Fruit fly (Drosophila melanogaster) whole organism, embryonic: Measurements from ENCODE around the gene unk.

ENCODE experiments used
- Atf3 ChIP-seq: fragments of 200-800 bp; sonication (Bioruptor generic); optimal IDR thresholded peaks from 3 replicates; lab custom pipeline; 2016; ENCODE audit warnings: missing biosample characterization, missing genetic modification characterization
- Atf6 ChIP-seq: fragments of 200-800 bp; sonication (Bioruptor generic); IDR thresholded peaks from 2 replicates; pipeline ENCODE4 v1.3.6; 2022; ENCODE audit warnings: missing biosample characterization, missing genetic modification characterization
- CG10431 ChIP-seq: fragments of 200-800 bp; sonication (Bioruptor generic); optimal IDR thresholded peaks from 3 replicates; lab custom pipeline; 2018; ENCODE audit warnings: missing biosample characterization, mild to moderate bottlenecking, missing genetic modification characterization
- CG11723 ChIP-seq: fragments of 200-800 bp; sonication (Bioruptor generic); optimal IDR thresholded peaks from 2 replicates; lab custom pipeline; 2017; ENCODE audit warnings: missing biosample characterization, mild to moderate bottlenecking, missing genetic modification characterization
- CG12299 ChIP-seq: fragments of 200-800 bp; sonication (Bioruptor generic); optimal IDR thresholded peaks from 2 replicates; lab custom pipeline; 2018; ENCODE audit warnings: missing biosample characterization, mild to moderate bottlenecking, missing genetic modification characterization
- CG12659 ChIP-seq: fragments of 200-800 bp; sonication (Bioruptor generic); optimal IDR thresholded peaks from 3 replicates; lab custom pipeline; 2017; ENCODE audit warnings: mild to moderate bottlenecking, missing biosample characterization, missing genetic modification reagents, missing genetic modification characterization
- CG12769 ChIP-seq: fragments of 200-800 bp; sonication (Bioruptor generic); optimal IDR thresholded peaks from 2 replicates; lab custom pipeline; 2019; ENCODE audit warnings: missing biosample characterization, mild to moderate bottlenecking, missing genetic modification characterization, moderate library complexity
- CG13624 ChIP-seq: fragments of 200-800 bp; sonication (Bioruptor generic); optimal IDR thresholded peaks from 2 replicates; lab custom pipeline; 2016; ENCODE audit warnings: missing biosample characterization, missing genetic modification characterization
- CG16863 ChIP-seq: fragments of 200-800 bp; sonication (Bioruptor generic); optimal IDR thresholded peaks from 3 replicates; lab custom pipeline; 2016; ENCODE audit warnings: missing biosample characterization, missing genetic modification characterization
- CG18619 ChIP-seq: fragments of 200-800 bp; sonication (Bioruptor generic); optimal IDR thresholded peaks from 3 replicates; lab custom pipeline; 2017; ENCODE audit warnings: missing biosample characterization, mild to moderate bottlenecking, missing genetic modification characterization
- CG2678 ChIP-seq: fragments of 200-800 bp; sonication (Bioruptor generic); optimal IDR thresholded peaks from 3 replicates; lab custom pipeline; 2019; ENCODE audit warnings: missing biosample characterization, mild to moderate bottlenecking, missing genetic modification characterization, moderate library complexity
- CG31365 ChIP-seq: fragments of 200-800 bp; sonication (Bioruptor generic); optimal IDR thresholded peaks from 2 replicates; lab custom pipeline; 2018; ENCODE audit warnings: missing biosample characterization, mild to moderate bottlenecking, missing genetic modification characterization
- CG32772 ChIP-seq: fragments of 200-800 bp; sonication (Bioruptor generic); IDR thresholded peaks from 2 replicates; pipeline ENCODE4 v1.3.6; 2022; ENCODE audit warnings: missing biosample characterization, missing genetic modification characterization
- CG34376 ChIP-seq: fragments of 200-800 bp; sonication (Bioruptor generic); optimal IDR thresholded peaks from 2 replicates; lab custom pipeline; 2018; ENCODE audit warnings: missing biosample characterization, mild to moderate bottlenecking, missing genetic modification characterization
- CG4424 ChIP-seq: fragments of 200-800 bp; sonication (Bioruptor generic); optimal IDR thresholded peaks from 3 replicates; lab custom pipeline; 2016; ENCODE audit warnings: missing biosample characterization, missing genetic modification characterization
- CG6765 ChIP-seq: fragments of 200-800 bp; sonication (Bioruptor generic); optimal IDR thresholded peaks from 3 replicates; lab custom pipeline; 2017; ENCODE audit warnings: missing biosample characterization, mild to moderate bottlenecking, missing genetic modification characterization
- CG6813 ChIP-seq: fragments of 200-800 bp; sonication (Bioruptor generic); optimal IDR thresholded peaks from 2 replicates; lab custom pipeline; 2017; ENCODE audit warnings: missing biosample characterization, missing genetic modification characterization, mild to moderate bottlenecking, moderate library complexity, missing genetic modification reagents
- Chrac-16 ChIP-seq: fragments of 200-800 bp; sonication (Bioruptor generic); optimal IDR thresholded peaks from 3 replicates; lab custom pipeline; 2016; ENCODE audit warnings: missing biosample characterization, missing genetic modification characterization
- D19B ChIP-seq: fragments of 200-800 bp; sonication (Bioruptor generic); optimal IDR thresholded peaks from 2 replicates; lab custom pipeline; 2017; ENCODE audit warnings: missing biosample characterization, mild to moderate bottlenecking, missing genetic modification characterization
- Dbx ChIP-seq: fragments of 200-800 bp; sonication (Bioruptor generic); IDR thresholded peaks from 3 replicates; pipeline ENCODE4 v1.3.6; 2022; ENCODE audit warnings: missing biosample characterization, missing genetic modification characterization
- Dek ChIP-seq: fragments of 200-800 bp; sonication (Bioruptor generic); optimal IDR thresholded peaks from 3 replicates; lab custom pipeline; 2019; ENCODE audit warnings: missing biosample characterization, mild to moderate bottlenecking, missing genetic modification characterization, moderate library complexity
- Dfd ChIP-seq, 2 experiments: fragments of >200 bp; optimal IDR thresholded peaks; 2 replicates each; lab custom pipeline; 2017; ENCODE audit warnings: missing biosample characterization in 2 of 2, missing genetic modification characterization in 2 of 2
- HmgZ ChIP-seq: fragments of 200-800 bp; sonication (Bioruptor generic); optimal IDR thresholded peaks from 2 replicates; lab custom pipeline; 2018; ENCODE audit warnings: missing biosample characterization, mild to moderate bottlenecking, missing genetic modification characterization
- Lhr ChIP-seq: fragments of 200-800 bp; sonication (Bioruptor generic); optimal IDR thresholded peaks from 3 replicates; lab custom pipeline; 2017; ENCODE audit warnings: mild to moderate bottlenecking, missing biosample characterization, missing genetic modification reagents, missing genetic modification characterization
- Lpt ChIP-seq: fragments of >200 bp; optimal IDR thresholded peaks from 2 replicates; lab custom pipeline; 2018; ENCODE audit warnings: missing biosample characterization, missing genetic modification characterization
- NC2α ChIP-seq: fragments of 200-800 bp; sonication (Bioruptor generic); optimal IDR thresholded peaks from 2 replicates; lab custom pipeline; 2016; ENCODE audit warnings: missing biosample characterization, missing genetic modification characterization
- Neu2 ChIP-seq: fragments of 200-800 bp; sonication (Bioruptor generic); optimal IDR thresholded peaks from 3 replicates; lab custom pipeline; 2016; ENCODE audit warnings: missing biosample characterization, missing genetic modification characterization, borderline replicate concordance
- Sry-β ChIP-seq: fragments of 200-800 bp; sonication (Bioruptor generic); optimal IDR thresholded peaks from 2 replicates; lab custom pipeline; 2018; ENCODE audit warnings: missing biosample characterization, mild to moderate bottlenecking, missing genetic modification characterization, moderate library complexity
- abd-A ChIP-seq: fragments of 200-800 bp; sonication (Bioruptor generic); optimal IDR thresholded peaks from 3 replicates; lab custom pipeline; 2019; ENCODE audit warnings: missing biosample characterization, mild to moderate bottlenecking, missing genetic modification characterization, moderate library complexity
- bbx ChIP-seq: fragments of 200-800 bp; sonication (Bioruptor generic); IDR thresholded peaks from 2 replicates; pipeline ENCODE4 v1.3.6; 2022; ENCODE audit warnings: missing biosample characterization, missing genetic modification characterization; ENCODE audit not compliant: partially characterized antibody
- crol ChIP-seq: fragments of 200-800 bp; sonication (Bioruptor generic); IDR thresholded peaks from 2 replicates; pipeline ENCODE4 v1.3.6; 2022; ENCODE audit warnings: missing biosample characterization, missing genetic modification characterization
- dysf ChIP-seq: fragments of 200-800 bp; sonication (Bioruptor generic); IDR thresholded peaks from 3 replicates; pipeline ENCODE4 v1.3.6; 2022; ENCODE audit warnings: missing biosample characterization, missing genetic modification characterization
- eve ChIP-seq, 2 experiments: fragments of >200 bp; optimal IDR thresholded peaks; 2 replicates each; lab custom pipeline; 2017; ENCODE audit warnings: missing biosample characterization in 2 of 2, missing genetic modification characterization in 2 of 2
- ewg ChIP-seq: fragments of 200-800 bp; sonication (Bioruptor generic); optimal IDR thresholded peaks from 3 replicates; lab custom pipeline; 2017; ENCODE audit warnings: mild to moderate bottlenecking, missing biosample characterization, missing genetic modification reagents, missing genetic modification characterization
- exex ChIP-seq: fragments of 200-800 bp; sonication (Bioruptor generic); optimal IDR thresholded peaks from 4 replicates; lab custom pipeline; 2018; ENCODE audit warnings: missing biosample characterization, mild to moderate bottlenecking, missing genetic modification characterization, moderate library complexity
- ind ChIP-seq: fragments of 200-800 bp; sonication (Bioruptor generic); optimal IDR thresholded peaks from 3 replicates; lab custom pipeline; 2016; ENCODE audit warnings: missing biosample characterization, missing genetic modification characterization
- kay ChIP-seq: fragments of 200-800 bp; sonication (Bioruptor generic); optimal IDR thresholded peaks from 2 replicates; lab custom pipeline; 2016; ENCODE audit warnings: missing biosample characterization, missing genetic modification characterization
- nom ChIP-seq: fragments of 200-800 bp; sonication (Bioruptor generic); optimal IDR thresholded peaks from 2 replicates; lab custom pipeline; 2017; ENCODE audit warnings: missing biosample characterization, missing genetic modification characterization, mild to moderate bottlenecking, moderate library complexity, missing genetic modification reagents
- oc ChIP-seq: fragments of 200-800 bp; sonication (Bioruptor generic); optimal IDR thresholded peaks from 2 replicates; lab custom pipeline; 2018; ENCODE audit warnings: missing biosample characterization, mild to moderate bottlenecking, missing genetic modification characterization, moderate library complexity
- pfk ChIP-seq: fragments of 200-800 bp; sonication (Bioruptor generic); optimal IDR thresholded peaks from 2 replicates; lab custom pipeline; 2018; ENCODE audit warnings: missing biosample characterization, mild to moderate bottlenecking, missing genetic modification characterization, moderate library complexity
- row ChIP-seq: fragments of 200-800 bp; sonication (Bioruptor generic); IDR thresholded peaks from 3 replicates; pipeline ENCODE4 v1.3.6; 2022; ENCODE audit warnings: missing biosample characterization, missing genetic modification characterization
- run ChIP-seq: fragments of 200-800 bp; sonication (Bioruptor generic); optimal IDR thresholded peaks from 3 replicates; lab custom pipeline; 2018; ENCODE audit warnings: missing biosample characterization, mild to moderate bottlenecking, missing genetic modification characterization
- sens ChIP-seq: fragments of 200-800 bp; sonication (Bioruptor generic); peaks from one replicate; lab custom pipeline; 2016; ENCODE audit warnings: missing biosample characterization, missing genetic modification characterization
- seq ChIP-seq: fragments of 200-800 bp; sonication (Bioruptor generic); IDR thresholded peaks from 2 replicates; pipeline ENCODE4 v1.3.6; 2022; ENCODE audit warnings: missing biosample characterization, missing genetic modification characterization
- so ChIP-seq: fragments of 200-800 bp; sonication (Bioruptor generic); IDR thresholded peaks from 3 replicates; pipeline ENCODE4 v1.3.6; 2022; ENCODE audit warnings: missing biosample characterization, missing genetic modification characterization
- sqz ChIP-seq: fragments of 200-800 bp; sonication (Bioruptor generic); optimal IDR thresholded peaks from 3 replicates; lab custom pipeline; 2018; ENCODE audit warnings: missing biosample characterization, mild to moderate bottlenecking, missing genetic modification characterization
- stc ChIP-seq: fragments of 200-800 bp; sonication (Bioruptor generic); IDR thresholded peaks from 2 replicates; pipeline ENCODE4 v1.3.6; 2022; ENCODE audit warnings: missing biosample characterization, missing genetic modification characterization
- twi ChIP-seq: fragments of 200-800 bp; optimal IDR thresholded peaks from 2 replicates; lab custom pipeline; 2019; ENCODE audit warnings: missing biosample characterization, mild to moderate bottlenecking, missing genetic modification characterization, moderate library complexity
- wek ChIP-seq: fragments of 200-800 bp; sonication (Bioruptor generic); optimal IDR thresholded peaks from 3 replicates; lab custom pipeline; 2018; ENCODE audit warnings: missing biosample characterization, mild to moderate bottlenecking, missing genetic modification characterization, moderate library complexity

The unk gene

dm6 chr3R:23156347-23156864 is 1.3 kb downstream of the unk start (continued):
- TF ChIP-seq Dfd (GFP tag; optimal IDR thresholded peaks at IDR 0.05; lab: Kevin White, UChicago) (no peak), CG34376 (GFP tag; lab: Kevin White, UChicago) (no peak), D19B (GFP tag; lab: Kevin White, UChicago) (peak; percentile 90), bbx (no peak), CG6765 (GFP tag; lab: Kevin White, UChicago) (no peak), CG6813 (GFP tag; lab: Kevin White, UChicago) (no peak), sens (GFP tag; lab: Kevin White, UChicago) (peak; percentile 58), CG10431 (GFP tag; lab: Kevin White, UChicago) (no peak), row (GFP tag; lab: Robert Waterston, UW) (peak; percentile 43; the same call in 1 of the 3 replicates), Lpt (GFP tag; lab: Kevin White, UChicago) (no peak), CG12299 (tag; lab: Kevin White, UChicago) (no peak), dysf (0 out of 3 replicates have a peak, but pooled peaks have one; percentile 18), Dbx (GFP tag; lab: Robert Waterston, UW) (no peak)

dm6 chr3R:23149021-23149571 is 8.6 kb downstream of the unk start:
- TF ChIP-seq HmgZ (tag; lab: Kevin White, UChicago) (no peak), Sry-β (GFP tag; lab: Kevin White, UChicago) (peak; percentile 33), CG12659 (GFP tag; lab: Kevin White, UChicago) (no peak), seq (GFP tag; lab: Robert Waterston, UW) (no peak), kay (no peak), eve (GFP tag; optimal IDR thresholded peaks at IDR 0.05; lab: Kevin White, UChicago) (no peak), twi (tag; lab: Kevin White, UChicago) (no peak), oc (no peak), Atf6 (GFP tag; lab: Robert Waterston, UW) (no peak), Atf3 (GFP tag; lab: Kevin White, UChicago) (no peak), Neu2 (GFP tag; lab: Kevin White, UChicago) (no peak), sqz (GFP tag; lab: Kevin White, UChicago) (peak; percentile 36), CG16863 (GFP tag; lab: Kevin White, UChicago) (no peak), NC2α (GFP tag; lab: Kevin White, UChicago) (no peak), abd-A (no peak), CG18619 (GFP tag; lab: Kevin White, UChicago) (no peak), CG12769 (no peak), CG11723 (GFP tag; lab: Kevin White, UChicago) (no peak), Dek (no peak), stc (GFP tag; lab: Robert Waterston, UW) (no peak), Chrac-16 (GFP tag; lab: Kevin White, UChicago) (no peak), run (tag; lab: Kevin White, UChicago) (no peak), Lhr (GFP tag; lab: Kevin White, UChicago) (no peak), crol (GFP tag; lab: Robert Waterston, UW) (no peak), exex (no peak), ewg (GFP tag; lab: Kevin White, UChicago) (no peak), CG4424 (GFP tag; lab: Kevin White, UChicago) (peak; percentile 21), CG13624 (GFP tag; lab: Kevin White, UChicago) (no peak), ind (GFP tag; lab: Kevin White, UChicago) (no peak), so (GFP tag; lab: Robert Waterston, UW) (0 out of 3 replicates have a peak, but pooled peaks have one; percentile 20), CG31365 (tag; lab: Kevin White, UChicago) (no peak), nom (GFP tag; lab: Kevin White, UChicago) (peak; percentile 87), CG32772 (0 out of 2 replicates have a peak, but pooled peaks have one; percentile 4), wek (no peak), pfk (no peak), CG2678 (tag; lab: Kevin White, UChicago) (no peak)
